Worm (Caenorhabditis elegans): ENCODE measurements around the gene idpp-6.

DNA sequence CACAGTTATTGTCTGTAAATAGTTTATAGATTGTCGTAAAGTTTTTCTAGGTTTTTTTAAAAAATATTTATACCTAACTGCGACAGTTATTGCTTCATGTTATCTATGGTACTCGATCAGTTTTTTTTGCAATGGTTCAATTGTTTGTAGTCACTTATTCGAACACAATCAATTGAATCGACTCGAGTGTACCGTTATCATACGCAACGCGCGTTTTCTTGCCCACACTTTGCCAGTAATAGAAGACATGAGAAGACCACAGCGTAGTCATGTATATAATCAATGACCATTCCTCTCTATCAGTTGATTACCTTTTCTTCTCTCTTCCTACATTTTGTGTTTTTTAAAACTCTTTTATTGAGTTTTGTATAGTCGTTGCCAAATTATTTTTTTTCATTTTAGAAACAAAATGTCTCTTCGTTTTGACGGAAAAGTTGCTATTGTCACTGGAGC lies 35.1 kb downstream of the idpp-6 start, which contains the start of gene dhs-28:
- TF ChIP-seq R02D3.7 (tag; optimal IDR thresholded peaks at IDR 0.05) = no peak
- no peak for TF ChIP-seq aly-2 (tag; optimal IDR thresholded peaks at IDR 0.05)
- peak; percentile 90 for TF ChIP-seq elt-2 (tag; optimal IDR thresholded peaks at IDR 0.05)
- no peak for TF ChIP-seq ztf-11 (tag; optimal IDR thresholded peaks at IDR 0.05)

Data from whole organism, L3 larva.